Worm (Caenorhabditis elegans) whole organism, midembryonic: ENCODE data around the gene swp-1.

Source experiments
- T22C8.4 ChIP-seq: fragments of 200-800 bp; sonication (Bioruptor generic); IDR thresholded peaks from 2 replicates; pipeline ENCODE4 v1.3.6; 2022; ENCODE audit warnings: missing genetic modification characterization, missing compliant biosample characterization
- cog-1 ChIP-seq: sonication (generic microtip); optimal IDR thresholded peaks from 2 replicates; lab custom pipeline; 2016; ENCODE audit warnings: missing genetic modification characterization, missing compliant biosample characterization
- flt-1 ChIP-seq: fragments of 200-800 bp; sonication (Bioruptor generic); IDR thresholded peaks from 2 replicates; pipeline ENCODE4 v1.3.6; 2022; ENCODE audit warnings: missing genetic modification characterization, missing compliant biosample characterization
- med-1 ChIP-seq: sonication (generic microtip); optimal IDR thresholded peaks from 2 replicates; lab custom pipeline; 2017; ENCODE audit warnings: missing genetic modification characterization, mild to moderate bottlenecking, missing compliant biosample characterization, antibody characterized with exemption, missing genetic modification reagents; ENCODE audit not compliant: insufficient read depth
- tab-1 ChIP-seq: fragments of 200-800 bp; sonication (Bioruptor generic); IDR thresholded peaks from 2 replicates; pipeline ENCODE4 v1.3.6; 2022; ENCODE audit warnings: missing genetic modification characterization, missing compliant biosample characterization
- ztf-23 ChIP-seq: fragments of 200-800 bp; sonication (Bioruptor generic); IDR thresholded peaks from 2 replicates; pipeline ENCODE4 v1.3.6; 2022; ENCODE audit warnings: missing genetic modification reagents, missing genetic modification characterization, missing compliant biosample characterization

DNA sequence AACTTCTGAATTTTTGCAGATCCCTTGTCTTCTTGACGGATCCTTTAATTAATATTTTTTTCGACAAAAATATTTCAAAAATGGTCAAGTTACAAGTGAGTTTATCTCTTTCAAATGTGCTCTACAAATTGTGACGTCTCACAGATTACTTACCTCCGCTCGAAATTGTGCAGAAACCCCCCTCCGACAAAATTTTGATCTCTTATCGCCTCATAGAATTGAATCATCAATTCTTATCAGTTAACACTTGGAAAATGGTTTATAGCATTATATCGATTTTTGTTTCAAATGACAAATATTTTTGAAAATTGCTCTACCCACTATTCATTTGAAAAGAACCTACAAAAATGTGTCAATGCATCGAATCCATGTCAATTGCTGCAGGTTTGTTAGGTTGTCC lies 29.6 kb upstream of the swp-1 start, which contains the start of gene B0244.10:
- no peak for TF ChIP-seq T22C8.4 (GFP tag; lab: Robert Waterston, UW)
- no peak for TF ChIP-seq tab-1 (GFP tag; lab: Robert Waterston, UW)
- no peak for TF ChIP-seq cog-1 (tag; lab: Kevin White, UChicago)
- no peak for TF ChIP-seq flt-1 (GFP tag; lab: Robert Waterston, UW)
- no peak for TF ChIP-seq ztf-23 (GFP tag; lab: Robert Waterston, UW)
- no peak for TF ChIP-seq med-1
